Fruit fly (Drosophila melanogaster) whole organism, embryonic: ENCODE data around the gene CG1638.
A peak's percentile ranks its signal among the peaks of the same experiment; 100 is the strongest.

ENCODE experiments used
- Aef1 ChIP-seq: fragments of 200-800 bp; sonication (Bioruptor generic); IDR thresholded peaks from 3 replicates; pipeline ENCODE4 v1.3.6; 2022; ENCODE audit warnings: missing biosample characterization, missing genetic modification characterization
- Atf-2 ChIP-seq: fragments of 200-800 bp; sonication (Bioruptor generic); optimal IDR thresholded peaks from 2 replicates; lab custom pipeline; 2016; ENCODE audit warnings: missing biosample characterization, missing genetic modification characterization
- Blimp-1 ChIP-seq: fragments of 200-800 bp; sonication (Bioruptor generic); optimal IDR thresholded peaks from 3 replicates; lab custom pipeline; 2018; ENCODE audit warnings: missing biosample characterization, missing genetic modification characterization, mild to moderate bottlenecking, moderate library complexity, missing genetic modification reagents
- Bteb2 ChIP-seq: fragments of 200-800 bp; sonication (Bioruptor generic); optimal IDR thresholded peaks from 2 replicates; lab custom pipeline; 2016; ENCODE audit warnings: missing biosample characterization, missing genetic modification characterization
- CG10209 ChIP-seq: fragments of 200-800 bp; sonication (Bioruptor generic); optimal IDR thresholded peaks from 3 replicates; lab custom pipeline; 2017; ENCODE audit warnings: missing biosample characterization, mild to moderate bottlenecking, missing genetic modification characterization, missing genetic modification reagents
- CG10274 ChIP-seq: fragments of 200-800 bp; sonication (Bioruptor generic); optimal IDR thresholded peaks from 3 replicates; lab custom pipeline; 2017; ENCODE audit warnings: missing biosample characterization, mild to moderate bottlenecking, missing genetic modification characterization
- CG11398 ChIP-seq: fragments of 200-800 bp; sonication (Bioruptor generic); optimal IDR thresholded peaks from 2 replicates; lab custom pipeline; 2016; ENCODE audit warnings: missing biosample characterization, missing genetic modification characterization
- CG12104 ChIP-seq: fragments of 200-800 bp; sonication (Bioruptor generic); optimal IDR thresholded peaks from 3 replicates; lab custom pipeline; 2016; ENCODE audit warnings: missing biosample characterization, missing genetic modification characterization
- CG12219 ChIP-seq: fragments of 200-800 bp; sonication (Bioruptor generic); optimal IDR thresholded peaks from 3 replicates; lab custom pipeline; 2018; ENCODE audit warnings: missing biosample characterization, mild to moderate bottlenecking, missing genetic modification characterization
- CG13424 ChIP-seq: fragments of 200-800 bp; sonication (Bioruptor generic); optimal IDR thresholded peaks from 2 replicates; lab custom pipeline; 2019; ENCODE audit warnings: missing biosample characterization, mild to moderate bottlenecking, missing genetic modification characterization, moderate library complexity
- CG14965 ChIP-seq: fragments of 200-800 bp; sonication (Bioruptor generic); optimal IDR thresholded peaks from 2 replicates; lab custom pipeline; 2016; ENCODE audit warnings: missing biosample characterization, missing genetic modification characterization, borderline replicate concordance
- CG15601 ChIP-seq: fragments of 200-800 bp; sonication (Bioruptor generic); optimal IDR thresholded peaks from 3 replicates; lab custom pipeline; 2019; ENCODE audit warnings: missing biosample characterization, mild to moderate bottlenecking, missing genetic modification characterization, moderate library complexity
- CG2202 ChIP-seq: fragments of 200-800 bp; sonication (Bioruptor generic); optimal IDR thresholded peaks from 2 replicates; lab custom pipeline; 2018; ENCODE audit warnings: missing biosample characterization, mild to moderate bottlenecking, missing genetic modification characterization
- CG31224 ChIP-seq: fragments of 200-800 bp; sonication (Bioruptor generic); IDR thresholded peaks from 2 replicates; pipeline ENCODE4 v1.3.6; 2022; ENCODE audit warnings: missing biosample characterization, missing genetic modification characterization
- CG34422 ChIP-seq: fragments of 200-800 bp; sonication (Bioruptor generic); IDR thresholded peaks from 3 replicates; pipeline ENCODE4 v1.3.6; 2022; ENCODE audit warnings: missing biosample characterization, missing genetic modification characterization
- CG3726 ChIP-seq: fragments of 200-800 bp; sonication (Bioruptor generic); IDR thresholded peaks from 3 replicates; pipeline ENCODE4, ENCODE4 v1.3.6; 2022; ENCODE audit warnings: missing biosample characterization, missing genetic modification characterization
- CG3838 ChIP-seq: fragments of 200-800 bp; sonication (Bioruptor generic); optimal IDR thresholded peaks from 3 replicates; lab custom pipeline; 2016; ENCODE audit warnings: missing biosample characterization, missing genetic modification characterization
- CG42726 ChIP-seq: fragments of 200-800 bp; sonication (Bioruptor generic); IDR thresholded peaks from 2 replicates; pipeline ENCODE4 v1.3.6; 2022; ENCODE audit warnings: missing biosample characterization, missing genetic modification characterization; ENCODE audit not compliant: partially characterized antibody
- CG43689 ChIP-seq: fragments of 200-800 bp; sonication (Bioruptor generic); IDR thresholded peaks from 2 replicates; pipeline ENCODE4 v1.3.6; 2022; ENCODE audit warnings: missing biosample characterization, missing genetic modification characterization
- CG6683 ChIP-seq: fragments of 200-800 bp; sonication (Bioruptor generic); optimal IDR thresholded peaks from 2 replicates; lab custom pipeline; 2017; ENCODE audit warnings: missing biosample characterization, mild to moderate bottlenecking, missing genetic modification characterization, missing genetic modification reagents
- CG7745 ChIP-seq: fragments of 200-800 bp; sonication (Bioruptor generic); optimal IDR thresholded peaks from 2 replicates; lab custom pipeline; 2018; ENCODE audit warnings: missing biosample characterization, mild to moderate bottlenecking, missing genetic modification characterization, moderate library complexity
- CG8765 ChIP-seq: fragments of 200-800 bp; sonication (Bioruptor generic); IDR thresholded peaks from 2 replicates; pipeline ENCODE4 v1.3.6; 2022; ENCODE audit warnings: missing biosample characterization, missing genetic modification characterization
- Dip2 ChIP-seq: fragments of 200-800 bp; sonication (Bioruptor generic); IDR thresholded peaks from 2 replicates; pipeline ENCODE4 v1.3.6; 2022; ENCODE audit warnings: missing biosample characterization, missing genetic modification characterization
- Dref ChIP-seq: fragments of 200-800 bp; sonication (Bioruptor generic); IDR thresholded peaks from 2 replicates; pipeline ENCODE4 v1.3.6; 2022; ENCODE audit warnings: missing biosample characterization, missing genetic modification characterization
- Eip74EF ChIP-seq, 2 experiments: fragments of 200-800 bp in 1 of 2; fragments of >200 bp in 1 of 2; sonication (Bioruptor generic) in 1 of 2; optimal IDR thresholded peaks; 2 replicates each; lab custom pipeline; 2017 to 2019; ENCODE audit warnings: missing biosample characterization in 2 of 2, missing genetic modification characterization in 2 of 2, mild to moderate bottlenecking in 1 of 2, moderate library complexity in 1 of 2
- Elba2 ChIP-seq: fragments of 200-800 bp; sonication (Bioruptor generic); optimal IDR thresholded peaks from 3 replicates; lab custom pipeline; 2016; ENCODE audit warnings: missing biosample characterization, missing genetic modification characterization
- H2.0 ChIP-seq: fragments of 200-800 bp; sonication (Bioruptor generic); IDR thresholded peaks from 2 replicates; pipeline ENCODE4 v1.3.6; 2022; ENCODE audit warnings: missing biosample characterization, missing genetic modification characterization
- Hr51 ChIP-seq, 2 experiments: fragments of 200-800 bp; sonication (Bioruptor generic); optimal IDR thresholded peaks; 2 replicates in 1 of 2; 3 replicates in 1 of 2; lab custom pipeline; 2016 to 2018; ENCODE audit warnings: missing biosample characterization in 2 of 2, missing genetic modification characterization in 2 of 2, mild to moderate bottlenecking in 1 of 2, moderate library complexity in 1 of 2
- Jarid2 ChIP-seq: fragments of 200-800 bp; sonication (Bioruptor generic); optimal IDR thresholded peaks from 3 replicates; lab custom pipeline; 2017; ENCODE audit warnings: mild to moderate bottlenecking, missing biosample characterization, missing genetic modification reagents, missing genetic modification characterization
- Oli ChIP-seq: fragments of 200-800 bp; sonication (Bioruptor generic); optimal IDR thresholded peaks from 2 replicates; lab custom pipeline; 2018; ENCODE audit warnings: missing biosample characterization, mild to moderate bottlenecking, missing genetic modification characterization, moderate library complexity
- Six4 ChIP-seq: fragments of 200-800 bp; sonication (Bioruptor generic); optimal IDR thresholded peaks from 2 replicates; lab custom pipeline; 2016; ENCODE audit warnings: missing biosample characterization, missing genetic modification characterization
- Usf ChIP-seq: fragments of 200-800 bp; sonication (Bioruptor generic); optimal IDR thresholded peaks from 2 replicates; lab custom pipeline; 2017; ENCODE audit warnings: missing genotype, missing biosample characterization, missing genetic modification characterization
- bowl ChIP-seq: fragments of 200-800 bp; sonication (Bioruptor generic); IDR thresholded peaks from 2 replicates; pipeline ENCODE4 v1.3.6; 2022; ENCODE audit warnings: missing biosample characterization, missing genetic modification characterization
- ewg ChIP-seq: fragments of 200-800 bp; sonication (Bioruptor generic); optimal IDR thresholded peaks from 3 replicates; lab custom pipeline; 2017; ENCODE audit warnings: mild to moderate bottlenecking, missing biosample characterization, missing genetic modification reagents, missing genetic modification characterization
- grn ChIP-seq: fragments of 200-800 bp; sonication (Bioruptor generic); optimal IDR thresholded peaks from 3 replicates; lab custom pipeline; 2017; ENCODE audit warnings: missing biosample characterization, missing genetic modification characterization
- h ChIP-seq: fragments of >200 bp; optimal IDR thresholded peaks from 2 replicates; lab custom pipeline; 2017
- kah ChIP-seq: fragments of 200-800 bp; sonication (Bioruptor generic); optimal IDR thresholded peaks from 2 replicates; lab custom pipeline; 2018; ENCODE audit warnings: missing biosample characterization, mild to moderate bottlenecking, missing genetic modification characterization
- lab ChIP-seq: fragments of 200-800 bp; sonication (Bioruptor generic); optimal IDR thresholded peaks from 3 replicates; lab custom pipeline; 2017; ENCODE audit warnings: missing biosample characterization, missing genetic modification characterization, mild to moderate bottlenecking, moderate library complexity, missing genetic modification reagents
- lola ChIP-seq, 3 experiments: fragments of >200 bp in 2 of 3; fragments of 200-800 bp in 1 of 3; sonication (Bioruptor generic) in 1 of 3; optimal IDR thresholded peaks; 2 replicates each; lab custom pipeline; 2017 to 2019; ENCODE audit warnings: missing biosample characterization in 3 of 3, missing genetic modification characterization in 3 of 3, mild to moderate bottlenecking in 1 of 3, moderate library complexity in 1 of 3
- oc ChIP-seq: fragments of 200-800 bp; sonication (Bioruptor generic); optimal IDR thresholded peaks from 2 replicates; lab custom pipeline; 2018; ENCODE audit warnings: missing biosample characterization, mild to moderate bottlenecking, missing genetic modification characterization, moderate library complexity
- onecut ChIP-seq: fragments of 200-800 bp; sonication (Bioruptor generic); IDR thresholded peaks from 2 replicates; pipeline ENCODE4 v1.3.6; 2022; ENCODE audit warnings: missing biosample characterization, missing genetic modification characterization
- org-1 ChIP-seq: fragments of 200-800 bp; sonication (Bioruptor generic); optimal IDR thresholded peaks from 2 replicates; lab custom pipeline; 2017; ENCODE audit warnings: missing biosample characterization, missing genetic modification characterization
- ranshi ChIP-seq: fragments of 200-800 bp; sonication (Bioruptor generic); IDR thresholded peaks from 2 replicates; pipeline ENCODE4 v1.3.6; 2022; ENCODE audit warnings: missing biosample characterization, missing genetic modification characterization
- sens-2 ChIP-seq: fragments of 200-800 bp; sonication (Bioruptor generic); IDR thresholded peaks from 2 replicates; pipeline ENCODE4 v1.3.6; 2022; ENCODE audit warnings: missing biosample characterization, missing genetic modification characterization
- seq ChIP-seq: fragments of 200-800 bp; sonication (Bioruptor generic); IDR thresholded peaks from 2 replicates; pipeline ENCODE4 v1.3.6; 2022; ENCODE audit warnings: missing biosample characterization, missing genetic modification characterization
- sim ChIP-seq: fragments of 200-800 bp; sonication (Bioruptor generic); IDR thresholded peaks from 2 replicates; pipeline ENCODE4 v1.3.6; 2022; ENCODE audit warnings: missing biosample characterization, missing genetic modification characterization
- stc ChIP-seq: fragments of 200-800 bp; sonication (Bioruptor generic); IDR thresholded peaks from 2 replicates; pipeline ENCODE4 v1.3.6; 2022; ENCODE audit warnings: missing biosample characterization, missing genetic modification characterization
- tgo ChIP-seq: fragments of 200-800 bp; sonication (Bioruptor generic); IDR thresholded peaks from 3 replicates; pipeline ENCODE4 v1.3.6; 2022; ENCODE audit warnings: missing biosample characterization, missing genetic modification characterization
- vfl ChIP-seq: fragments of 200-800 bp; sonication (Bioruptor generic); optimal IDR thresholded peaks from 2 replicates; lab custom pipeline; 2016; ENCODE audit warnings: missing biosample characterization, missing genetic modification characterization
- yki ChIP-seq: fragments of >200 bp; optimal IDR thresholded peaks from 3 replicates; lab custom pipeline; 2018
- zf30C ChIP-seq: fragments of 200-800 bp; sonication (Bioruptor generic); optimal IDR thresholded peaks from 3 replicates; lab custom pipeline; 2018; ENCODE audit warnings: missing biosample characterization, mild to moderate bottlenecking, missing genetic modification characterization

The CG1638 gene

DNA sequence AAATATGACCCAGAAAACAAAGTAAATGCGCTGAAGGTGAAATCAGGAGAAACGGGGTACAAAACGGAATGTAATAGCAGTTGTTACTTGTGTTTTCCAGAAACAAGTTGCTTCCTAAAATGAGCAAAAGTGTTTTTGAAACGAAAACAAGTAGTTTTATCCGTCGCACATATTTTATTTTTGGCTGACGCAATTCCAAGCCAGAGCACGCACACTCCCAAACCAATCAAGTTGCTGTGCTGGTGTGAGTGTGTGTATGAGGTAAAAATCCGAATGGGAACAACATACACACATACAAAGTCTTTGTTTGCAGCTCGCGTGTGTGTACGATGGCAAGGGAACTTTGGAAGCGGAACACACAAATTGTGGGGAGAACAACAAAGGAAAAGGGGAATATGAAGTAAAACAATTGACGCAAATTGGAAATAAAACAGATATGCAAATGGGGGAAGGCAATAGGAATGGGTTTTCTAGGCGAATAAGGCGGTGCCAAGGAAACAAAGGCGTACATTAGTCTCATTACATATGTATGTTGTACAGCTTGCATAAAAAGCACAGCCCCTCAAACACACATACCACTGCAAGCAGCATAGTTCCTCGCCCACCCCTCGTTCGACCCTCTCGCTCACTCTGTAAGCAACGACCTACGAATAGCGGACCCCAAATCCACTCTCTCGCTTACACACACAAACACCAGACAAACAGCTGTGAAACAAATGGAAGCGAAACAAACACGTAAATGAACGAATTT lies 18.2 kb downstream of the CG1638 start (continued):
- TF ChIP-seq CG12219 (GFP tag; lab: Kevin White, UChicago) (no peak), CG3726 (GFP tag; lab: Robert Waterston, UW) (no peak), kah (GFP tag; lab: Kevin White, UChicago) (peak; percentile 18), bowl (GFP tag; lab: Robert Waterston, UW) (no peak), yki (lab: Kevin White, UChicago) (no peak), ranshi (GFP tag; lab: Robert Waterston, UW) (no peak), grn (no peak), Dip2 (GFP tag; lab: Robert Waterston, UW) (no peak), CG11398 (GFP tag; lab: Kevin White, UChicago) (no peak), CG2202 (tag; lab: Kevin White, UChicago) (no peak), CG8765 (no peak), CG34422 (GFP tag; lab: Robert Waterston, UW) (no peak), CG10274 (GFP tag; lab: Kevin White, UChicago) (no peak), seq (GFP tag; lab: Robert Waterston, UW) (no peak), CG14965 (GFP tag; lab: Kevin White, UChicago) (no peak), Bteb2 (no peak), oc (peak; percentile 13), lola (GFP tag; optimal IDR thresholded peaks at IDR 0.05; lab: Kevin White, UChicago) (peak in 1 of 3 experiments; percentile 66), Elba2 (GFP tag; lab: Kevin White, UChicago) (peak; percentile 58), Hr51 (GFP tag; optimal IDR thresholded peaks at IDR 0.05; lab: Kevin White, UChicago) (no peak), ewg (GFP tag; lab: Kevin White, UChicago) (no peak), Atf-2 (GFP tag; lab: Kevin White, UChicago) (no peak), stc (GFP tag; lab: Robert Waterston, UW) (no peak), CG43689 (GFP tag; lab: Robert Waterston, UW) (no peak), lab (GFP tag; lab: Kevin White, UChicago) (peak; percentile 47), Blimp-1 (GFP tag; lab: Kevin White, UChicago) (no peak), CG42726 (no peak), Dref (GFP tag; lab: Robert Waterston, UW) (no peak), CG3838 (GFP tag; lab: Kevin White, UChicago) (no peak), org-1 (GFP tag; lab: Kevin White, UChicago) (no peak), Six4 (no peak), zf30C (GFP tag; lab: Kevin White, UChicago) (no peak), vfl (GFP tag; lab: Kevin White, UChicago) (no peak), Aef1 (no peak), CG7745 (tag; lab: Kevin White, UChicago) (no peak), CG10209 (GFP tag; lab: Kevin White, UChicago) (no peak), CG6683 (no peak), tgo (GFP tag; lab: Robert Waterston, UW) (no peak), Eip74EF (GFP tag; optimal IDR thresholded peaks at IDR 0.05; lab: Kevin White, UChicago) (no peak), sim (GFP tag; lab: Robert Waterston, UW) (no peak), Usf (no peak), h (lab: Kevin White, UChicago) (no peak), CG13424 (no peak), Oli (tag; lab: Kevin White, UChicago) (no peak), CG31224 (GFP tag; lab: Robert Waterston, UW) (no peak), CG12104 (GFP tag; lab: Kevin White, UChicago) (no peak), CG15601 (tag; lab: Kevin White, UChicago) (no peak), sens-2 (no peak), Jarid2 (GFP tag; lab: Kevin White, UChicago) (no peak), H2.0 (GFP tag; lab: Robert Waterston, UW) (no peak), onecut (GFP tag; lab: Robert Waterston, UW) (no peak)
